Fruit fly (Drosophila melanogaster) S2 (cell line): ENCODE measurements around the gene Abcd3.

Experiments
- CG8478 ChIP-seq: fragments of >200 bp; optimal IDR thresholded peaks from 2 replicates; lab custom pipeline; 2018
- CTCF ChIP-seq, 2 experiments: fragments of >200 bp; optimal IDR thresholded peaks; 2 replicates each; lab custom pipeline; 2018

Abcd3 gene

DNA sequence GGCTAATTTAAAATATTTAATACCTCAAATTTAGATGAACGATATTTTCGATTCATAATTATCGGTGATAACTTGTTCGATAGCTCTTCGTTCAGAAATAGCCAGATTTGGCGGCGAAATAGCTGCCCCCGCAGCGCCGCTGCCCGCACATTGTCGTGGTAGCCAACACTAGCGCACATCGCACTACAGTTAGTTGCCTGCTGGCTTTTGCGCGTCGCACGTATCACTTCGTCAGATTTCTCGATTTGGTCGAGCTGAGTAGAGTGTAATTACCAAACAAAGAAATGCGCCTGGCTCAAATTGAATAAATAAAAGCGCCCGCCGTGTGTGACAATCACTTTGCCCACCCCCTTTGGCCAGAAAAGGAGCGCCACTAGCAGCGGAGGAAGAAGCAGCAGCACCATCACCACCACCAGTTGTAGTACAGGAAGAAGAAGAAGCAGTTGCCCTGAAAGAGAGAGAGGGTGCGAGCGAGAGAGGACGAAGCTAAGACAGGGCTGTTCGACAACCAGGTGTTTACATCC is at the start of gene Abcd3:
Gene Abcd3 (plus strand): TSS at position 145 of the 524 bp plus-strand sequence.
- TF ChIP-seq CG8478 (lab: Kevin White, UChicago) (no peak), CTCF (optimal IDR thresholded peaks at IDR 0.05; lab: Kevin White, UChicago) (no peak)

DNA sequence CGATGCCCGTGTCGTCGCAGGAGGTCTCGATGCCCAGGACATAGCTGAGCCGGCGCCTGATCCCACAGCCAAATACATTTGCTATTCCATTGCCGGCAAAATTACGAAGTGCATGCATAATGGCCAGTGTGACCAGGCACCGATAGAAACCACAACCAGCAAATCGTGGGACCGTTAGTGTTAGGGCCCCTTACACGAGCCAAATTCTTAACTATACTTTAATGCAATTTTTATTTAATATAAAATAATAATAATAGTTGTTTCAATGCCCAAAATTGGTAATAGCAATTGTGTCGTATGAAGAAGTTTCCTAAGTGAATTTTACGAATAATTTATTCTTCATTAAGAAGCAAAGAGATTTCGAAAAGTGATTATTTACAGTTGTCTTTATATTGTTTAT is 49.0 kb upstream of the Abcd3 start, which contains the start of gene Tcs4:
Gene Tcs4 (minus strand): TSS at position 145 of the 400 bp plus-strand sequence.
- TF ChIP-seq CG8478 (lab: Kevin White, UChicago) (no peak), CTCF (optimal IDR thresholded peaks at IDR 0.05; lab: Kevin White, UChicago) (no peak)

DNA sequence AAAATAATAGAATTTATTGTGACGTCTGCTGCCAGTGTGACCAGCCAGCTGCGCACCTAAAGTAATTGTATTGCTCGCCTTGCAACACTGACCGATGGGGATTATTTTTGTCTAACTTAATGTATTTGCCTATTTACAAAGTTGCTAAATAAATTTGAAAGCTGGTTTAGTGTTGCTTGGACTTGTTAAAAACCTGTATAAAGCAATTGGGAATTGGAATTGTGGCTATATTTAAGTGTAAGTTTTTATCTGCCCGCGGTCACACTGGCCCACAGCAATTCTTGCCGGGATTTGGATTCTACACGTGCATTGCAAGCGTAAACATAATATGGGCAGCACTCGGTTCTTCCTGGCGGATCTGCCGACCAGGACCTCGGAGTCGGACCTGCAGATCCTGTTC is 46.5 kb upstream of the Abcd3 start, which contains the start of the genes CG14230 and CG14232:
Gene CG14230 (plus strand): TSS at position 94 of the 400 bp plus-strand sequence.
Gene CG14232 (minus strand): TSS at position 177 of the 400 bp plus-strand sequence.
- no peak for TF ChIP-seq CTCF (optimal IDR thresholded peaks at IDR 0.05; lab: Kevin White, UChicago)
- TF ChIP-seq CG8478 (lab: Kevin White, UChicago), result no peak

DNA sequence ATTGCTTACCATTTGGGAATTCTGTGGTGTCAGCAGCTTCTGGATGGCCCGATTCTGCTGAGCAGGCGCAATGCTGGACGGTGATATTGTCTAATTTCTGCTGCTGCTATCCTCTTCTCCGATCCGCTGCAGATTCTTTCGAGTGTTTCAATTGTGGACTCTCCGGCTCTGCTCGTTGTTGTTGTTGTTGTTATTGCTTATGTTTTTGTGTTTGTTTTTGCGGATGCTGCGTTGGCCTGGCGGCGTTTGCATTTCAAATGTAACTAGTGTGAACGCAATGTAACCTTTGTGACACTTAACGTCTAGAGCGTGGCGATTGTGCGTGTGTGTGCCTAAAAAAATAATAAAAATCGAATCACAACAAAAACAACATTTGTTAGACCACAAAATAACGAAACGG is 38.6 kb upstream of the Abcd3 start:
- no peak for TF ChIP-seq CG8478 (lab: Kevin White, UChicago)

DNA sequence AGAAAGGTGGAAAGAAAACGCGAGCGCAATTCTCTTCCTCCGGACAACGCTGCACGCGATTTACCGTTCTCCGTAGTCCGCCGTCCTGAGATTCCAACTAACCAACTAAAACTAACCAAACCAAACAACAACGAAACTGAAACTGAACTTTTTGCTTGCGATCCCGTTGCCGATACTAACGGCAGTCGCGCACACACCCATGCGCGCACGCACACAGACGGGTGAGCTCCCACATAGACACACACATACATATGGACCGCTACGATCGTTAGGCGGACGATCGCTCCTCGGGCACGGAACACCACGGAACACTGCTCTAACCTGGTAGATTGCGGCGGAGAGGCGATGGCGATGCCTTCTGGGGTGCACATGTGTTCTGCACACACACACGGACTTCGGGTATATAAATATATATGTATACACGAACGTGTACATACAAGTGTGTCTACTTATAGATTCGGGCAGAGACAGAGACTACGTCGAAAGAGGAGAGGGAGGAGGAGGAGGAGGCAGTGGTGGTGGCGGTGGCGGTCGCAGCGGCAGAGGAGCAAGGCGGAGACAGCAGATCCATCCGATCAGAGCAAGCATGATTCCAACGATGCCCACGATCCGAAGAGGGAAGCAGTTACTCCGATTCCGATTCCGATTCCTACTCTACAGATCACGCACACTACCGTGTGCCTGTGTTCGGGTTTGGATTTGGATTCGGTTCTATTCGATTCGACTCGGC is 37.5 kb upstream of the Abcd3 start, which contains the start of gene meso18E:
Gene meso18E (minus strand): TSS at position 148 of the 730 bp plus-strand sequence.
- no peak for TF ChIP-seq CTCF (optimal IDR thresholded peaks at IDR 0.05; lab: Kevin White, UChicago)
- no peak for TF ChIP-seq CG8478 (lab: Kevin White, UChicago)

DNA sequence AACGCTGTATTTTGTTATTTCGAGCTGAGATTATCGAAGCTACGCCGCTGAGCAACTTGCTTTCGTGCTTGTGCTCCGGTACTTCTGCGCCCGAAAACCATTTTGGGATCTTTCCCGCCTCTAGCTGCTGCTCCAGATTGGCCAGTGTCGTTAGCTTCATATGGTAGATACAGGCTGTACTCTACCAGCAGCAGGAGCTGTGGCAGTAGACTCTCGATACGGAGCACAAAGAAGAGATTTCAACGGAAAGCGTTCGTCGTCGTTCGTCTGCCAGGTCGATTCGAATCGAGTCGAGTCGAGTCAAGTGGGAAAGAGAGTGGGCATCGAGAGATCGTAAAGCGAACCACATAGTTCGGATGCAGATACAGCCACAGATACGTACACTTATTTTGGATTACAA is 35.8 kb upstream of the Abcd3 start:
- no peak for TF ChIP-seq CG8478 (lab: Kevin White, UChicago)
- TF ChIP-seq CTCF (optimal IDR thresholded peaks at IDR 0.05; lab: Kevin White, UChicago), result no peak

DNA sequence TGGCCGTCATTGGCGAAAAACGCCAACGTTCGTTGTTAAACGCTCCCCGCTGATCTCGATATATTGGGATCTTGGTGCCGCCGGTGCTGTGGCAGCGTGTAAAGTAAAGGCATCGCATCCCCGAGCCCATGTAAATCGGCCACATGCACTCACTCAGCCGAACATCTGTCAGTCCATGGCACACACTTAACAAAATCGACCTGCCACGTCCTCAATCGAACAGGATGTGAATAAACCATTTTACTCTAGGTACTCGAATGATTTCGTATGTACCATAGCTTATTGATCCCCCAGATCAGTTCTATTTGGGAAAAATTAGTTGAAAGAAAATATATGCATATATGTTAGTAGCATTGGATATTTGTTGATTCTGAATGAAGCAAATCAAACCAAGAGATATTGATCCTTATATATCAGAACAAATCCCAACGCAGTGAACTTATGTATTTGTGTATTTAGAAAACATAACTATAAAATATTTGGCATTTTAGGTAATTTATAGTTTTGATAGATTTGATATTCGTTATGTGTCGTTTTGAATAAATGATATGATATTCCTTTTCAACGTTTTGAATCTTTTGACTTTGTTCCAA is 34.1 kb upstream of the Abcd3 start:
- no peak for TF ChIP-seq CG8478 (lab: Kevin White, UChicago)
- TF ChIP-seq CTCF (optimal IDR thresholded peaks at IDR 0.05; lab: Kevin White, UChicago), result no peak

DNA sequence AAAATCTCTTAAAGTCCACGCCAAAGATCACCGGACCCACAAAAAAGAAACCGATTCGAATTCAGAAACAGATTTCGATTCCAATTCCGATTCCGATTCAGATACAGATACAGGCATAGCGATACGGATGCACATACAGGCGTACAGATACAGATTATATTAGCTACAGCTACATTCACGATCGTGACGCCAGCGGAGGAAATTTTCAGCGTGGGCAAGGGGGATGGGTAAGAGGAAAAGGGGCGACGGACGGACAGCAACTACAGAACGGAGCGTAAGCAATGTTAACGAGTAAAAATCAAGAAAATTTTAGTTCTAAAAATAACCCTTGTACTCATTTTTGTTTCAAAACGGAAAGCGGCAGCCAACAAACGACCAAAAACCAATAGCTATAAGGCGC is 33.5 kb upstream of the Abcd3 start:
- TF ChIP-seq CG8478 (lab: Kevin White, UChicago), result no peak
- no peak for TF ChIP-seq CTCF (optimal IDR thresholded peaks at IDR 0.05; lab: Kevin White, UChicago)

DNA sequence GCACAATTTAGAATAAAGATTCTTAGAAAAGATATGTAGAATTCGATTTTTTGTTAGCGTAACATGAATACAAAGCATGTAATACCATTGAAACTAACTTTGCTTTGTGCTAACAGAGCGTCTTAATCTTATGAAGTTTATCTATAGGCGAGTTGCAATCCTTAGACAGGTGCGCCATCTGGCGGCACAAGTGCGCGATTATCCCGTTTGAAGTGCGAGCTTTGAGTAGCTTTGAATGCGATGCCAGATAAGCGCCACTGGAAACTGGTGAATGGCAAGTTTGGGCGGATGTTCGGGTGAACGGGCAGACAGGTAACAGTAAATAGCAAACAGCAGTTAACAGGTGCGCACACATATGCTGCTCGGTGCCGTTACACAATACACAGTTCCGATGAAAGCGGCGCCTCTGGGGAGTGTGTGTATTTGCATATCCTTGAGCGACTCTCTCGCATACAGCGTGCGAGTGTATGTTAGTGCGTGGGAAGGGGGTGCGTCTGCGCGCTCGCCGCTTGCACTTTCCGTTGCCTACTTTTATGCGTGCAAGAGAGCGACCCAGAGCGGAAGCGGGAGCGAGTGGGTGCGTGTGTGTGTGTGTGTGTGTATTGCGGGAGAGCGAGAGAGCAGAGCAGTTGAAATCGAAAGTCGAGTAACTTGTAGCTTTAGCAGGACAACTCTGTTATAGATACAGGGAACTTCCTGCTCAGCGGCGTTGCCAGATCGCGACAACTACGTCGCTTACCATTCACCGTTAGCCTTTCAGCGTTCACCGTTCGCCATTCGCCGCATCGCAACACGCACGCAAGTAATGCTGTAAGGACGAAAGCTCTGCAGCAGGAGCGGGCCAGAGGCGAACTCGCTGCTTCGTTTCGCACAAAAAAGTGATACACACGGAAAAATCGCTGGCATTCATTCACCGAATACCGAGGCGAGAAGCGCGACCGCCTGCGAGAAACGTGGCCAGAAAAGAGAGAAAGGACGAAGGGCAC is 32.3 kb upstream of the Abcd3 start, which contains the start of gene CG12531:
Gene CG12531 (plus strand): TSS at position 936 of the 986 bp plus-strand sequence.
- TF ChIP-seq CG8478 (lab: Kevin White, UChicago), result no peak
- peak; percentile 62 to 76 for TF ChIP-seq CTCF (optimal IDR thresholded peaks at IDR 0.05; lab: Kevin White, UChicago)

DNA sequence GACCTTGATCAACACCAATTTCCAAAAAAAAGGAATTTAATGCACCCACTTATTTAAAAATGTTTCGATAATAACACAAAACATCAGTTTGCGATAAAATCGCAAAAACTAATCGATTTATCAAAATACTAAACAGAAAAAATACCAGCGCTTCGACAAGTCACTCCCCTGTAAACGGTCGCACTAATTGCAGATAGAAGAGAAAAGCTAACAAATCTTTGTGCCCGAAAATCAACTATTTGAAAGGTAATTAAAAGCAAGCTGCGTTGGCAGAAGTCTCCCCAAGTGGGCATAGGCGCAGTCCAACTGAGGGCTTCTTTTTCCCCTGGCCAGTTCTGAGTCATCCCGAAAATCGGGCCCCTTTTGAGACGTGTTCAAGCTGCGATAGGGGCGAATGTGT is 19.7 kb upstream of the Abcd3 start, which contains the start of gene AP-1-2beta:
Gene AP-1-2beta (plus strand): TSS at position 161 of the 400 bp plus-strand sequence.
- TF ChIP-seq CG8478 (lab: Kevin White, UChicago) (no peak), CTCF (optimal IDR thresholded peaks at IDR 0.05; lab: Kevin White, UChicago) (no peak)

DNA sequence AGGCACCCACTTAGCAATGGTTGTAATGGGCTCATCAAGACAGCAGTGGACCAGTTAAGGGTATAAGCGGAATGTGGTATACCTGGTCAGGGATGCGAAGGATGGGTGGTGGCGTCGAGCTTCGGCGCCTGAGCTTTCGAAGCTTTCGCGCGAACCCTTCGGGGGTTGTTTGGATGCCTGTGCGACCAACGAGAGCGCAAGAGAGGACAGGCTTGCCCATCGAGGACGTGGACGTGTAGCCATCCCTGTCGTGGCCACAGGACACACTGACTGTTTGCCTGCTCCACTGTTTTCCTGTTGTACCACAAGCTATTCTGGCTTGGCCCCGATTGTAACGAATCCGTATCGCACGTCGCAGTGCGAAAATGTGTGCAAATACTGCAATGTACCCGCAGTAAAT is 15.3 kb upstream of the Abcd3 start, which contains the start of gene CG14234:
Gene CG14234 (plus strand): TSS at position 301 of the 400 bp plus-strand sequence.
- TF ChIP-seq CG8478 (lab: Kevin White, UChicago), result no peak
- no peak for TF ChIP-seq CTCF (optimal IDR thresholded peaks at IDR 0.05; lab: Kevin White, UChicago)

DNA sequence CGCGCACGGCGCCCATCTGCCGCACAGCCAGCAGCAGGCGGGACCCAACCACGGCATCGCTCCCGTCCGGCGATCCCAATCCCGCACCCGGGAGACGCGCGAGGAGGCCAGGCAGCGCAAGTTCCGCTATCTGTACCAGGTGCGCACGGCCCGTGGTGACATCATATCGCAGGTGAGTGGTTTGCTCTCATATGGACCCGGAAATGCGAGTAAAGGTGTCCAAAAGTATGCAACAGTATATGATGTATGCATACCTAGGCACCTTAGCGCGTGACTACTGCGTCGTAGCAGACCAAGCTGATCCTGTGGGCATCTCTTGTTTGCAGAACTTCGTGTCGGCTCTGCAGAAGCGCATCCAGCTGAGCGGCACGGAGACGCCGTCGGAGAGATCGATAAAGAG is 12.7 kb upstream of the Abcd3 start:
- no peak for TF ChIP-seq CTCF (optimal IDR thresholded peaks at IDR 0.05; lab: Kevin White, UChicago)

DNA sequence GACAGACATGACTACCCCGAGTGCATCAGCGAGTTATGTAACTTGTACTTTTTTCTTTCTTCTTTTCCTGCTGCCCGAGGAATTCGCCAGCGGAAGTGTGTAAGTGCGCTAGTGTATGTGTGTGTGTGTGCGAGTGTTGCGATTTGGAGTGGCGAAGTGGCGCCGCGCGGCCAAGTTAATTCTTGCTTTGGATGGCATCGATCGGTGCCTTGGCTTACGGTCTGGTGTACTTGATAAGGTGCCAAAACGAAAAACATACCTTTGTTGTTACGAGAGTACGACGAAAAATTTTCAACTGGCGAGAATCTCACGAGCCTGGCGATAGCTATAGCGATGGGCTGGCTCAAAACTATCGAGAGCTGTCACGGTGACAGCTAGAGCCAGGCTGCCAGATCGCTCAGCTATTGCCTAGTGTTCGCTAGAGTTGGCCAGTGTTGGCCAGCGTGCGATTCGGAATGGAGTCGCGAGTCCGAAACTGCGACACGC is 6.5 kb upstream of the Abcd3 start, which contains the start of the genes CG18809, COX6B, CG33932 and Rpp20:
Gene CG18809 (minus strand): TSS at position 333 of the 486 bp plus-strand sequence.
Gene COX6B (minus strand): TSS at position 333 of the 486 bp plus-strand sequence.
Gene CG33932 (plus strand): TSS at position 429 of the 486 bp plus-strand sequence.
Gene Rpp20 (plus strand): TSS at position 429 of the 486 bp plus-strand sequence.
- TF ChIP-seq CG8478 (lab: Kevin White, UChicago), result no peak
- TF ChIP-seq CTCF (optimal IDR thresholded peaks at IDR 0.05; lab: Kevin White, UChicago), result peak; percentile 33 to 57
